Fruit fly (Drosophila melanogaster) whole organism, pupa: ENCODE measurements around the gene strat.

Experiments used
- CG10348 ChIP-seq: fragments of 200-800 bp; sonication (Bioruptor generic); IDR thresholded peaks from 2 replicates; pipeline ENCODE4 v1.3.6; 2022; ENCODE audit warnings: missing biosample characterization, missing genetic modification characterization
- CG12605 ChIP-seq: fragments of 200-800 bp; sonication (Bioruptor generic); IDR thresholded peaks from 2 replicates; pipeline ENCODE4 v1.3.6; 2022; ENCODE audit warnings: missing biosample characterization, missing genetic modification characterization
- CG13204 ChIP-seq: fragments of 200-800 bp; sonication (Bioruptor generic); optimal IDR thresholded peaks from 2 replicates; lab custom pipeline; 2018; ENCODE audit warnings: missing biosample characterization, mild to moderate bottlenecking, missing genetic modification characterization, moderate library complexity
- CG14655 ChIP-seq: fragments of 200-800 bp; sonication (Bioruptor generic); optimal IDR thresholded peaks from 3 replicates; lab custom pipeline; 2017; ENCODE audit warnings: mild to moderate bottlenecking, missing biosample characterization, missing genetic modification reagents, missing genetic modification characterization
- CG15710 ChIP-seq: fragments of 200-800 bp; sonication (Bioruptor generic); optimal IDR thresholded peaks from 2 replicates; lab custom pipeline; 2018; ENCODE audit warnings: missing biosample characterization, mild to moderate bottlenecking, missing genetic modification characterization, moderate library complexity
- CG17806 ChIP-seq: fragments of 200-800 bp; sonication (Bioruptor generic); optimal IDR thresholded peaks from 2 replicates; lab custom pipeline; 2018; ENCODE audit warnings: missing biosample characterization, mild to moderate bottlenecking, missing genetic modification characterization, moderate library complexity
- CG32121 ChIP-seq: fragments of 200-800 bp; sonication (Bioruptor generic); IDR thresholded peaks from 2 replicates; pipeline ENCODE4 v1.3.6; 2022; ENCODE audit warnings: missing biosample characterization, missing genetic modification characterization
- CG34367 ChIP-seq: fragments of 200-800 bp; sonication (Bioruptor generic); optimal IDR thresholded peaks from 2 replicates; lab custom pipeline; 2018; ENCODE audit warnings: missing biosample characterization, mild to moderate bottlenecking, missing genetic modification characterization
- CG4496 ChIP-seq: fragments of 200-800 bp; sonication (Bioruptor generic); IDR thresholded peaks from 3 replicates; pipeline ENCODE4 v1.3.6; 2022; ENCODE audit warnings: missing biosample characterization, missing genetic modification characterization
- CG8159 ChIP-seq: fragments of 200-800 bp; sonication (Bioruptor generic); optimal IDR thresholded peaks from 3 replicates; lab custom pipeline; 2018; ENCODE audit warnings: missing biosample characterization, mild to moderate bottlenecking, missing genetic modification characterization, moderate library complexity
- CG8301 ChIP-seq: fragments of 200-800 bp; sonication (Bioruptor generic); optimal IDR thresholded peaks from 2 replicates; lab custom pipeline; 2018; ENCODE audit warnings: missing biosample characterization, mild to moderate bottlenecking, missing genetic modification characterization
- CG9948 ChIP-seq: fragments of 200-800 bp; sonication (Bioruptor generic); optimal IDR thresholded peaks from 2 replicates; lab custom pipeline; 2018; ENCODE audit warnings: missing biosample characterization, mild to moderate bottlenecking, missing genetic modification characterization, moderate library complexity
- D1 ChIP-seq: fragments of 200-800 bp; sonication (Bioruptor generic); optimal IDR thresholded peaks from 2 replicates; lab custom pipeline; 2018; ENCODE audit warnings: missing biosample characterization, mild to moderate bottlenecking, missing genetic modification characterization, moderate library complexity
- EcR ChIP-seq: fragments of 200-800 bp; sonication (Bioruptor generic); optimal IDR thresholded peaks from 3 replicates; lab custom pipeline; 2019; ENCODE audit warnings: missing biosample characterization, missing genetic modification characterization, mild to moderate bottlenecking, moderate library complexity, missing genetic modification reagents
- Ets98B ChIP-seq: fragments of 200-800 bp; sonication (Bioruptor generic); IDR thresholded peaks from 2 replicates; pipeline ENCODE4 v1.3.6; 2022; ENCODE audit warnings: missing biosample characterization, missing genetic modification characterization
- Pif1A ChIP-seq: fragments of 200-800 bp; sonication (Bioruptor generic); optimal IDR thresholded peaks from 3 replicates; lab custom pipeline; 2016; ENCODE audit warnings: missing biosample characterization, missing genetic modification characterization
- Pif1B ChIP-seq: fragments of 200-800 bp; sonication (Bioruptor generic); optimal IDR thresholded peaks from 3 replicates; lab custom pipeline; 2016; ENCODE audit warnings: missing biosample characterization, missing genetic modification characterization
- Snoo ChIP-seq: fragments of 200-800 bp; sonication (Bioruptor generic); optimal IDR thresholded peaks from 3 replicates; lab custom pipeline; 2017; ENCODE audit warnings: missing biosample characterization, mild to moderate bottlenecking, missing genetic modification characterization, inconsistent platforms
- fd96Ca ChIP-seq: fragments of 200-800 bp; sonication (Bioruptor generic); IDR thresholded peaks from 3 replicates; pipeline ENCODE4 v1.3.6; 2022; ENCODE audit warnings: missing biosample characterization, missing genetic modification characterization
- gl ChIP-seq: fragments of 200-800 bp; sonication (Bioruptor generic); optimal IDR thresholded peaks from 2 replicates; lab custom pipeline; 2018; ENCODE audit warnings: missing biosample characterization, mild to moderate bottlenecking, missing genetic modification characterization
- rn ChIP-seq: fragments of 200-800 bp; sonication (Bioruptor generic); IDR thresholded peaks from 2 replicates; pipeline ENCODE4 v1.3.6; 2022; ENCODE audit warnings: missing biosample characterization, missing genetic modification characterization

The strat gene

dm6 chr2L:8292159-8292887 is 27.8 kb upstream of the strat start:
- TF ChIP-seq CG8159 (peak; percentile 66), gl (tag; lab: Kevin White, UChicago) (no peak), CG14655 (GFP tag; lab: Kevin White, UChicago) (peak; percentile 74), CG10348 (no peak), D1 (no peak), CG4496 (peak; percentile 91), Pif1A (GFP tag; lab: Kevin White, UChicago) (peak; percentile 83), rn (peak; percentile 81), Snoo (tag; lab: Kevin White, UChicago) (peak; percentile 48), CG13204 (GFP tag; lab: Kevin White, UChicago) (peak; percentile 85), CG9948 (tag; lab: Kevin White, UChicago) (peak; percentile 53), fd96Ca (peak; percentile 65), CG34367 (peak; percentile 43), CG32121 (peak; percentile 89), CG15710 (tag; lab: Kevin White, UChicago) (peak; percentile 50), Ets98B (peak; percentile 95), EcR (peak; percentile 56), CG17806 (peak; percentile 62), CG12605 (GFP tag; lab: Robert Waterston, UW) (peak; percentile 87), CG8301 (tag; lab: Kevin White, UChicago) (peak; percentile 81), Pif1B (peak; percentile 64)

dm6 chr2L:8293449-8293848 is 26.7 kb upstream of the strat start:
- TF ChIP-seq Pif1A (GFP tag; lab: Kevin White, UChicago) (peak; percentile 21), Snoo (tag; lab: Kevin White, UChicago) (peak; percentile 37), CG8159 (peak; percentile 8), fd96Ca (no peak)

dm6 chr2L:8294043-8294442 is 26.1 kb upstream of the strat start:
- TF ChIP-seq CG15710 (tag; lab: Kevin White, UChicago) = no peak
- TF ChIP-seq CG14655 (GFP tag; lab: Kevin White, UChicago) = no peak
- TF ChIP-seq D1 = no peak
- no peak for TF ChIP-seq gl (tag; lab: Kevin White, UChicago)
- TF ChIP-seq rn = no peak
- no peak for TF ChIP-seq Ets98B
- no peak for TF ChIP-seq fd96Ca
- no peak for TF ChIP-seq CG4496
- no peak for TF ChIP-seq CG13204 (GFP tag; lab: Kevin White, UChicago)
- TF ChIP-seq EcR = no peak

dm6 chr2L:8296395-8296794 is 23.7 kb upstream of the strat start:
- TF ChIP-seq CG8301 (tag; lab: Kevin White, UChicago) (no peak), CG34367 (no peak), gl (tag; lab: Kevin White, UChicago) (no peak), CG9948 (tag; lab: Kevin White, UChicago) (no peak), CG15710 (tag; lab: Kevin White, UChicago) (no peak)

dm6 chr2L:8297070-8297469 is 23.1 kb upstream of the strat start:
- no peak for TF ChIP-seq EcR

- TF ChIP-seq CG4496 (peak; percentile 69; the same call in 2 of the 3 replicates), CG8301 (tag; lab: Kevin White, UChicago) (peak; percentile 74), fd96Ca (peak; percentile 71), CG32121 (no peak), rn (peak; percentile 40; the same call in 1 of the 2 replicates), Ets98B (peak; percentile 47), Pif1B (peak; percentile 92), CG13204 (GFP tag; lab: Kevin White, UChicago) (peak; percentile 97), CG10348 (no peak), CG14655 (GFP tag; lab: Kevin White, UChicago) (no peak), Snoo (tag; lab: Kevin White, UChicago) (peak; percentile 86), CG8159 (peak; percentile 93), CG34367 (peak; percentile 75), Pif1A (GFP tag; lab: Kevin White, UChicago) (peak; percentile 82), CG15710 (tag; lab: Kevin White, UChicago) (peak; percentile 95), CG17806 (peak; percentile 92), CG12605 (GFP tag; lab: Robert Waterston, UW) (peak; percentile 64; the same call in 1 of the 2 replicates), gl (tag; lab: Kevin White, UChicago) (peak; percentile 85), CG9948 (tag; lab: Kevin White, UChicago) (peak; percentile 85), EcR (peak; percentile 81), D1 (peak; percentile 51)
These were observed 20.8 kb upstream of the strat start for dm6 chr2L:8299194-8299811.
